Fruit fly (Drosophila melanogaster) whole organism, prepupa: ENCODE measurements around the gene IFT43.

ENCODE experiments used
- Blimp-1 ChIP-seq: fragments of 200-800 bp; sonication (Bioruptor generic); optimal IDR thresholded peaks from 3 replicates; lab custom pipeline; 2017; ENCODE audit warnings: missing biosample characterization, missing genetic modification characterization, mild to moderate bottlenecking, moderate library complexity, missing genetic modification reagents
- CG10669 ChIP-seq: fragments of 200-800 bp; sonication (Bioruptor generic); optimal IDR thresholded peaks from 3 replicates; lab custom pipeline; 2018; ENCODE audit warnings: missing biosample characterization, mild to moderate bottlenecking, missing genetic modification characterization, moderate library complexity
- CG11294 ChIP-seq: fragments of 200-800 bp; sonication (Bioruptor generic); IDR thresholded peaks from 2 replicates; pipeline ENCODE4 v1.3.6; 2022; ENCODE audit warnings: missing biosample characterization, missing genetic modification characterization
- CG11762 ChIP-seq: fragments of 200-800 bp; sonication (Bioruptor generic); optimal IDR thresholded peaks from 3 replicates; lab custom pipeline; 2016; ENCODE audit warnings: missing biosample characterization, missing genetic modification characterization; ENCODE audit not compliant: insufficient read depth
- CG11902 ChIP-seq: fragments of 200-800 bp; sonication (Bioruptor generic); optimal IDR thresholded peaks from 3 replicates; lab custom pipeline; 2016; ENCODE audit warnings: missing biosample characterization, missing genetic modification characterization
- CG15336 ChIP-seq: fragments of 200-800 bp; sonication (Bioruptor generic); IDR thresholded peaks from 2 replicates; pipeline ENCODE4 v1.3.6; 2022; ENCODE audit warnings: missing biosample characterization, missing genetic modification characterization
- CG16779 ChIP-seq: fragments of 200-800 bp; sonication (Bioruptor generic); optimal IDR thresholded peaks from 3 replicates; lab custom pipeline; 2017; ENCODE audit warnings: missing biosample characterization, mild to moderate bottlenecking, missing genetic modification characterization
- CG31627 ChIP-seq: fragments of 200-800 bp; sonication (Bioruptor generic); optimal IDR thresholded peaks from 3 replicates; lab custom pipeline; 2016; ENCODE audit warnings: missing biosample characterization, missing genetic modification characterization
- CG4318 ChIP-seq: fragments of 200-800 bp; sonication (Bioruptor generic); optimal IDR thresholded peaks from 3 replicates; lab custom pipeline; 2017; ENCODE audit warnings: missing biosample characterization, mild to moderate bottlenecking, missing genetic modification characterization
- CG6163 ChIP-seq: fragments of 200-800 bp; sonication (Bioruptor generic); IDR thresholded peaks from 3 replicates; pipeline ENCODE4 v1.3.6; 2022; ENCODE audit warnings: missing biosample characterization, missing genetic modification characterization
- CG6276 ChIP-seq: fragments of 200-800 bp; sonication (Bioruptor generic); optimal IDR thresholded peaks from 2 replicates; lab custom pipeline; 2017; ENCODE audit warnings: missing biosample characterization, mild to moderate bottlenecking, missing genetic modification characterization
- CG7368 ChIP-seq: fragments of 200-800 bp; sonication (Bioruptor generic); optimal IDR thresholded peaks from 3 replicates; lab custom pipeline; 2016; ENCODE audit warnings: missing biosample characterization, missing genetic modification characterization
- CG8119 ChIP-seq: fragments of 200-800 bp; sonication (Bioruptor generic); IDR thresholded peaks from 3 replicates; pipeline ENCODE4 v1.3.6; 2022; ENCODE audit warnings: missing biosample characterization, missing genetic modification characterization
- CG8319 ChIP-seq: fragments of 200-800 bp; sonication (Bioruptor generic); optimal IDR thresholded peaks from 3 replicates; lab custom pipeline; 2016; ENCODE audit warnings: missing biosample characterization, missing genetic modification characterization
- Eip75B ChIP-seq: fragments of 200-800 bp; sonication (Bioruptor generic); optimal IDR thresholded peaks from 3 replicates; lab custom pipeline; 2016; ENCODE audit warnings: missing biosample characterization, missing genetic modification characterization
- Eip78C ChIP-seq: fragments of 200-800 bp; sonication (Bioruptor generic); peaks from one replicate; lab custom pipeline; 2016; ENCODE audit warnings: missing biosample characterization, missing genetic modification characterization
- Gug ChIP-seq: fragments of 200-800 bp; sonication (Bioruptor generic); IDR thresholded peaks from 2 replicates; pipeline ENCODE4 v1.3.6; 2022; ENCODE audit warnings: missing biosample characterization, missing genetic modification characterization
- Hr39 ChIP-seq: fragments of 200-800 bp; sonication (Bioruptor generic); optimal IDR thresholded peaks from 2 replicates; lab custom pipeline; 2016; ENCODE audit warnings: missing biosample characterization, missing genetic modification characterization
- Met ChIP-seq: fragments of 200-800 bp; sonication (Bioruptor generic); optimal IDR thresholded peaks from 3 replicates; lab custom pipeline; 2016; ENCODE audit warnings: missing biosample characterization, missing genetic modification characterization
- OdsH ChIP-seq: fragments of 200-800 bp; sonication (Bioruptor generic); optimal IDR thresholded peaks from 3 replicates; lab custom pipeline; 2016; ENCODE audit warnings: missing biosample characterization, missing genetic modification characterization
- Smox ChIP-seq: fragments of 200-800 bp; sonication (Bioruptor generic); optimal IDR thresholded peaks from 3 replicates; lab custom pipeline; 2016; ENCODE audit warnings: missing biosample characterization, missing genetic modification characterization
- Sox14 ChIP-seq: fragments of 200-800 bp; sonication (Bioruptor generic); optimal IDR thresholded peaks from 3 replicates; lab custom pipeline; 2016; ENCODE audit warnings: missing biosample characterization, missing genetic modification characterization
- acj6 ChIP-seq: fragments of 200-800 bp; sonication (Bioruptor generic); optimal IDR thresholded peaks from 3 replicates; lab custom pipeline; 2016; ENCODE audit warnings: missing biosample characterization, missing genetic modification characterization
- dac ChIP-seq: fragments of 200-800 bp; sonication (Bioruptor generic); optimal IDR thresholded peaks from 2 replicates; lab custom pipeline; 2017; ENCODE audit warnings: missing biosample characterization, mild to moderate bottlenecking, missing genetic modification characterization
- dsx ChIP-seq: fragments of 200-800 bp; optimal IDR thresholded peaks from 3 replicates; lab custom pipeline; 2019; ENCODE audit warnings: missing biosample characterization, mild to moderate bottlenecking, missing genetic modification characterization, moderate library complexity; ENCODE audit not compliant: poor library complexity, severe bottlenecking
- eg ChIP-seq: fragments of 200-800 bp; sonication (Bioruptor generic); IDR thresholded peaks from 3 replicates; pipeline ENCODE4 v1.3.6; 2022; ENCODE audit warnings: missing biosample characterization, missing genetic modification characterization
- esn ChIP-seq: fragments of 200-800 bp; sonication (Bioruptor generic); optimal IDR thresholded peaks from 2 replicates; lab custom pipeline; 2016; ENCODE audit warnings: missing biosample characterization, mild to moderate bottlenecking, missing genetic modification characterization, moderate library complexity
- fkh ChIP-seq: fragments of 200-800 bp; sonication (Bioruptor generic); optimal IDR thresholded peaks from 3 replicates; lab custom pipeline; 2017; ENCODE audit warnings: missing biosample characterization, mild to moderate bottlenecking, missing genetic modification characterization, moderate library complexity
- lz ChIP-seq: fragments of 200-800 bp; sonication (Bioruptor generic); optimal IDR thresholded peaks from 3 replicates; lab custom pipeline; 2016; ENCODE audit warnings: missing biosample characterization, missing genetic modification characterization
- pdm3 ChIP-seq: fragments of 200-800 bp; sonication (Bioruptor generic); optimal IDR thresholded peaks from 3 replicates; lab custom pipeline; 2016; ENCODE audit warnings: missing biosample characterization, missing genetic modification characterization
- spab ChIP-seq: fragments of 200-800 bp; sonication (Bioruptor generic); optimal IDR thresholded peaks from 2 replicates; lab custom pipeline; 2017; ENCODE audit warnings: missing biosample characterization, mild to moderate bottlenecking, missing genetic modification characterization, missing genetic modification reagents
- ss ChIP-seq, 2 experiments: fragments of 200-800 bp; sonication (Bioruptor generic); optimal IDR thresholded peaks; 2 replicates in 1 of 2; 3 replicates in 1 of 2; lab custom pipeline; 2017 to 2018; ENCODE audit warnings: mild to moderate bottlenecking in 2 of 2, missing biosample characterization in 2 of 2, missing genetic modification characterization in 2 of 2, moderate library complexity in 1 of 2
- svp ChIP-seq: fragments of 200-800 bp; sonication (Bioruptor generic); peaks from one replicate; lab custom pipeline; 2016; ENCODE audit warnings: missing biosample characterization, missing genetic modification characterization
- topi ChIP-seq: fragments of 200-800 bp; sonication (Bioruptor generic); optimal IDR thresholded peaks from 3 replicates; lab custom pipeline; 2016; ENCODE audit warnings: missing biosample characterization, missing genetic modification characterization
- vri ChIP-seq: fragments of 200-800 bp; sonication (Bioruptor generic); optimal IDR thresholded peaks from 3 replicates; lab custom pipeline; 2016; ENCODE audit warnings: missing biosample characterization, mild to moderate bottlenecking, missing genetic modification characterization

The IFT43 gene

DNA sequence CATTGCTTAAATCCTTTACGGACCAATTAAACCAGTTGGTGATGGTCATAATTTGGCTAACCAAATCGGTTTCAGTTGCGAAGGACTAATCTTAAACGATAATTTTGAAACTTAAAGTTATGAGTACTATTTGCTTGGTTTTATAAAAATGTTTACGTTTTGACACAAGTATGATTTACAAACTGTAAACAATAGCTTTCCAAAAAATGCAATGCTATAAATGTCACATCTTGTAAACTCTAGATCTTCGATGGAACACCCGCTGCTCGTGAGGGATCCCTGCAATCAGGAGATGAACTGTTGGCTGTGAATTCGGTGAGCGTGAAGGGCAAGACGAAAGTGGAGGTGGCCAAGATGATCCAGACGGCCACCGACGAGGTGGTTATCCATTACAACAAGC lies 2.4 kb upstream of the IFT43 start, which contains the start of gene CG5781:
TSS of gene CG5781 (minus strand) at position 101 of the 400 bp plus-strand sequence.
- no peak for TF ChIP-seq vri (GFP tag; lab: Kevin White, UChicago)
- TF ChIP-seq topi (GFP tag; lab: Kevin White, UChicago): no peak
- TF ChIP-seq CG8319 (GFP tag; lab: Kevin White, UChicago): no peak
- no peak for TF ChIP-seq spab (GFP tag; lab: Kevin White, UChicago)
- no peak for TF ChIP-seq CG31627 (GFP tag; lab: Kevin White, UChicago)
- no peak for TF ChIP-seq ss (GFP tag; optimal IDR thresholded peaks at IDR 0.05; lab: Kevin White, UChicago)
- TF ChIP-seq CG16779 (tag; lab: Kevin White, UChicago): no peak
- TF ChIP-seq Sox14 (GFP tag; lab: Kevin White, UChicago): no peak
- TF ChIP-seq fkh (GFP tag; lab: Kevin White, UChicago): no peak
- TF ChIP-seq CG7368 (GFP tag; lab: Kevin White, UChicago): no peak
- TF ChIP-seq CG11902 (GFP tag; lab: Kevin White, UChicago): no peak
- no peak for TF ChIP-seq CG6163
- no peak for TF ChIP-seq dsx (GFP tag; lab: Kevin White, UChicago)
- TF ChIP-seq svp (GFP tag; lab: Kevin White, UChicago): no peak

DNA sequence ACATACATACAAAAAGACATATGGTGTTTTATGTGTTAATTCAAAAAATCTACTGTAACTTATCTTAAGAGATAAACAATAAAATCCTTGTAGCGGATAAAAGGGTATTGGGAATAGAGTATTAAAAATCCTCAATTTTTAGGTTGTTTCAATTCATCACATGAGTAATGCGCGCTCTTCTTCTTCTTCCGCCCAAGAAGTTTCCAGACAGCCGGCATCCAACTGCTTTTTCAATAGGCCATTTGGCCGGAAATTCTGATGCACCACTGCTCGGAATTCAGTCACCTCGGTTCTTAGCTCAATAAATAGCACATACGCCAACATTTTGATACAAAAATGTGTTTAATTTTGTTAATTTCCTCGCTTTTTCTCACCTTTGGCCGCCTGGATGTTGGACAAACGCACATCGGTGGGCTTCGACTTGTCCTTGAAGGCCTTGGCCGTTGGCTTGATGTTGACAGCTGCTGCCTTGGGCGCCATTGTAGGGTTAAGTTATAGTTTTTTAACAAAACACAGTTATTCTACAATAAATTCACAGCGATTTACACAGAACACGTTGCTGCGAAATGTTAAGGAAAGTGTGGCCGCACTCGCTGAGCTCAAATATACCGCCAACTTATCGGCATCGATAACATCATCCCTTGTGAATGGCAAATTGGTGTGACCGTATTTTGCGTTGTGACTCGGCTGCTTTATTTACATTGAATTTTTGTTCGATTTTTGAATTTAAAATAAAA lies 2.3 kb downstream of the IFT43 start, which contains the start of the genes CCT4 and CG6153:
TSS of gene CCT4 (minus strand) at position 592 of the 737 bp plus-strand sequence.
TSS of gene CG6153 (plus strand) at position 651 of the 737 bp plus-strand sequence.
- no peak for TF ChIP-seq Met (GFP tag; lab: Kevin White, UChicago)
- TF ChIP-seq fkh (GFP tag; lab: Kevin White, UChicago): peak; percentile 93

DNA sequence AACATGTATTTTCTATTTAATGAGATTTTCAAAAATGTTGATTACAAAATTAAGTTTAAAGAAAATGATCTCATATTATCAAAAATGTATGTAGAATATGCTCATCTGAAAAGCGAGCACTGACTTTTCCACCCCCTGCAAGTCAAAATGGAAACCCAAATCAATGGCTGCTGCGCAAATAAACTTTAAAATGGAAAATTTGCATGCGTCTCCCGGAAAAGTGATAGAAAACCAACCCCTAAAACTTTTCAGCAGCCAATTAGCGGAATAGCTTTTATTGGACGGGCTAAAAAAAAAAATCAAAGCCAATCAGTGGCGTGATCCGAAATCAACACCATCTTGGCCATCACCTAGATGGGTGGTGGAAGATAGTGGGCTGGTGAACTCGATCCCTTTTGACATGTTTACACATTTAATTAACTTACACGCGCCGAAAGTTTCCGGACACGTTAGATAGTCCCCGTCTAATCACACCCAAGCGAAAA lies 5.5 kb downstream of the IFT43 start:
- TF ChIP-seq spab (GFP tag; lab: Kevin White, UChicago): no peak
- TF ChIP-seq Blimp-1 (GFP tag; lab: Kevin White, UChicago): no peak
- TF ChIP-seq Eip78C (GFP tag; lab: Kevin White, UChicago): no peak
- TF ChIP-seq acj6 (GFP tag; lab: Kevin White, UChicago): no peak

DNA sequence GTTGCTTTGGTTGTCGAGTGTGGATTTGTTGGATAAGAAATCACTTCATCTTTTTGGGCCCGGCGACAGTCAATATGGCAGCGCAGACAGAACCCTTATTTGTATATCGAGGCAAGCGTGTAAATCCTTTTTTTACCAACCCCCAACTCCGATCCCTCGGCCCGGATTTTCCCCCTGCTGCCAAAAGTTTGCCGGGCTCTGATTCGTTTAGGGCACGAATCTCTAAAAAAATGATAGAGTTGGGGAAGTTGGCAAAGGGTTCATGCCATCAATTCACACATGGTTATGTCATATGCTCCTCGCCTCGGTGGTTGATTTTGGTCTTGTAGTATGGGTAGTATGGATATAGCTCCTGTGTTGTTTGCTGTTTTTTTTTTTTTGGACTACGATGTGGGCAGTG lies 8.0 kb downstream of the IFT43 start:
- TF ChIP-seq topi (GFP tag; lab: Kevin White, UChicago): no peak
- TF ChIP-seq CG6276 (GFP tag; lab: Kevin White, UChicago): no peak
- no peak for TF ChIP-seq CG10669 (GFP tag; lab: Kevin White, UChicago)
- no peak for TF ChIP-seq Smox
- no peak for TF ChIP-seq svp (GFP tag; lab: Kevin White, UChicago)
- TF ChIP-seq CG11902 (GFP tag; lab: Kevin White, UChicago): no peak
- no peak for TF ChIP-seq dac (GFP tag; lab: Kevin White, UChicago)
- TF ChIP-seq OdsH: no peak
- no peak for TF ChIP-seq pdm3
- TF ChIP-seq esn (GFP tag; lab: Kevin White, UChicago): no peak

DNA sequence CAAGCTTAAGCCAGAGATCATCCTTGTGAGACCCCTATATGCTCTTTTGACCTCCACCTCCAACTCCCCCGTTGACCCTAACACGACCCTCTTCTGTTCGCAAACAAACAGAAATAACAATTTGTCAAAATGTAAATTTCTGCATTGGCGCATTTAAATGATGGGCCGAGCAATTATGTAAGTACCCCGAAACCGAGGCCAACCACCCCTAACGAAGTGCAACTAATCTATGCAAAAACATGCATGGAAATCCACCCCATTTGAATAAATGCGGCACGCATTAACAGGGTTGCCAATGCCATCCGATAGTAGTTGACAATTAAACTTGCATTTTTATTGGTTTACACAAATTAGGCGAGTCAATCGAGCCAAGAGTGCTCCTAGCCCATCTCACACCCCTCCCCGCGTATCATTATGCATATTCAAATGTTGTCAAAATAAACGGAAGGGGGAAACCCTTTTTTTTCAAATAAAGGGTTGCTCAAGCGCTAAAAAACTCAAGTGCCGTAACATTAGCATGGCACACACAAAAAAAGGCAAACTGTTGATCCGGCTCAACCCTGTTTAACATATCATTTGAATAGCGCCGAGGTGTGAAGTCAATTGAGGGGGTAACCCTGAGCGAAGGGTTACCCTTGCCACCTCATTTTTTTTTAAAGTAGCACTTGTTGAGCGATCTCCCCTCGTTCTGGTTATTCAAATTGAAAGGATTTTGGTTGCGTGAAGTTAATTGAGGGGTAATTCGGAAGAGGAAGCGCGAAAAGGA lies 13.0 kb downstream of the IFT43 start:
- TF ChIP-seq Hr39 (GFP tag; lab: Kevin White, UChicago) (peak; percentile 19), CG4318 (GFP tag; lab: Kevin White, UChicago) (no peak)
- TF ChIP-seq, all 60 proteins: peak for 1

DNA sequence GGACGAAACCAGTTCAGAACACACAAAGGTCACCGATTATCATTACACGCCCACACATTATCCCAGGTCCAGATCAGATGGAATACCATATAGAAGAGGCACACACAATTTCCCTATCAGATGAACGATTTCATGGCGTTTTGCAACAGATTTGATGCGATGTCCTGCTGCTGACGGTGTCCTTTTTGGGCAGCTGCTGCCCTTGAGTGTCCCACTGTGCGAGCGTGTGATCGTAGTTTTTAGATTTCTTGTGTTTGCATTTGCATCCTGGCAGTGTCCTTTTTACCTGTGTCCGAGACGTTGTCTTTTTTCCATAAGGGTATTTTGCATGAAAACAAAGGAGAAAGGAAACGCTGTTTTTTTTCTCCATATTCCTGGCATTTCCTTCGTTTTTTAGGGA lies 15.5 kb downstream of the IFT43 start:
- no peak for TF ChIP-seq Gug (GFP tag; lab: Robert Waterston, UW)
- TF ChIP-seq CG6276 (GFP tag; lab: Kevin White, UChicago): no peak
- no peak for TF ChIP-seq CG15336 (GFP tag; lab: Robert Waterston, UW)
- no peak for TF ChIP-seq Eip78C (GFP tag; lab: Kevin White, UChicago)
- TF ChIP-seq CG8119 (GFP tag; lab: Robert Waterston, UW): no peak
- TF ChIP-seq Smox: no peak
- TF ChIP-seq eg (GFP tag; lab: Robert Waterston, UW): no peak
- no peak for TF ChIP-seq ss (GFP tag; optimal IDR thresholded peaks at IDR 0.05; lab: Kevin White, UChicago)
- TF ChIP-seq lz (GFP tag; lab: Kevin White, UChicago): no peak
- TF ChIP-seq Blimp-1 (GFP tag; lab: Kevin White, UChicago): no peak
- no peak for TF ChIP-seq esn (GFP tag; lab: Kevin White, UChicago)
- no peak for TF ChIP-seq Eip75B
- no peak for TF ChIP-seq CG11762 (GFP tag; lab: Kevin White, UChicago)
- no peak for TF ChIP-seq CG11294 (GFP tag; lab: Robert Waterston, UW)
